Worm (Caenorhabditis elegans): ENCODE data around the gene B0454.26.

DNA sequence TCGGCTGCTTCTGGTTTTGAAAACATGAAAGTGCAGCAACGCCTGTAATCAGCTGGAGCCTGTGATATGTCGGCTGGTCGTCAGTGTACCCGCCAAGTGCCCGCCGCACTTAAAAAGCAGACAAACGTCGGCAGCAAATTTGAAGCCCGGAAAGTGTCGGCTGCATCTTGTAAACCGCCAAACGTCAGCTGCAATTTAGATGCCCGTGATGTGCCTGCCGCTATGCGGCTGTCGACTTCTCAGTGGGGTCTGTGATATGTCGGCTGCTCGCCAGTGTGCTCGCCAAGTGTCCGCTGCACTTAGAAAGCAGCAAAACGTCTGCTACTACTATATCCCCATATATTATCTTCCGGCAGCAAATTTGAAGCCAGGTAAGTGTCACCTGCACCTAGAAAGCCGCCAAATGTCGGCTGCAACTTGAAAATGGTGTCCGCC is 51.2 kb downstream of the B0454.26 start:
- 0 out of 2 replicates have a peak, but pooled peaks have one; percentile 12 for TF ChIP-seq klf-2 (GFP tag; conservative IDR thresholded peaks at IDR 0.05)
- TF ChIP-seq med-1 (GFP tag; optimal IDR thresholded peaks at IDR 0.05; ENCODE audit: insufficient read depth), result no peak
- TF ChIP-seq ref-1 (GFP tag; conservative IDR thresholded peaks at IDR 0.05), result no peak
